Fruit fly (Drosophila melanogaster): ENCODE results near the gene CG10553.

CG10553 gene

DNA sequence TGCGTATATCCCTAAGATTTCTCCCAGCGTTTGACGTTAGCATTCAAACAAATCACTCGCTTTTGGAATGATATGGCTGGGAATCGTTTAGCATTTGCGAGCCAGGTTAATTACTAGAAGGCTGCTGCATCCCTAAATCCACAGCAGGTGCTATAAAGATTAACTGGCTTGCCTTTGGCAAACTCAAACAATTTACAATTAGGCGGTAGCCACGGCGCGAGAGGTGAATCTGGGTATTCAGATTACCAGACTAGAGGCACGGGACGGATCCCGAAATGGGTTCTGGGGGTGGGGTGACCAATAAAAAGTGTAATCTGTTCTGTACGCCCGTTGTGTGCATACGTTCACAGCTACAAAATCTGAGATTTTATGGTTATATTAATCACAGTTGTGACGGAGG lies 36.7 kb downstream of the CG10553 start, which contains the start of gene CG11892 (continued):
- TF ChIP-seq maf-S (GFP tag; optimal IDR thresholded peaks at IDR 0.05) (no peak), CG9437 (GFP tag; optimal IDR thresholded peaks at IDR 0.05) (no peak), CG10654 (GFP tag; optimal IDR thresholded peaks at IDR 0.05) (no peak), H15 (GFP tag; IDR thresholded peaks at IDR 0.05) (no peak), Ets65A (GFP tag) (peak; percentile 88), ase (GFP tag; IDR thresholded peaks at IDR 0.05) (no peak), ro (GFP tag; IDR thresholded peaks at IDR 0.05) (no peak), CG15601 (tag; optimal IDR thresholded peaks at IDR 0.05) (no peak), CG7357 (GFP tag; IDR thresholded peaks at IDR 0.05) (no peak), disco-r (GFP tag; optimal IDR thresholded peaks at IDR 0.05) (no peak), CG3281 (GFP tag; optimal IDR thresholded peaks at IDR 0.05) (peak; percentile 66), CG2120 (GFP tag; optimal IDR thresholded peaks at IDR 0.05) (peak; percentile 44), danr (GFP tag; IDR thresholded peaks at IDR 0.05) (no peak), prd (optimal IDR thresholded peaks at IDR 0.05) (no peak), prd (GFP tag; IDR thresholded peaks at IDR 0.05) (no peak), BEAF-32 (GFP tag; optimal IDR thresholded peaks at IDR 0.05) (no peak), Hand (GFP tag; optimal IDR thresholded peaks at IDR 0.05) (peak; percentile 12), CG31441 (GFP tag; IDR thresholded peaks at IDR 0.05) (no peak), CG4328 (GFP tag; optimal IDR thresholded peaks at IDR 0.05) (peak; percentile 4), bsh (GFP tag; optimal IDR thresholded peaks at IDR 0.05) (no peak), CG9727 (GFP tag; optimal IDR thresholded peaks at IDR 0.05) (no peak), pnt (GFP tag; optimal IDR thresholded peaks at IDR 0.05) (no peak), Hmx (GFP tag; optimal IDR thresholded peaks at IDR 0.05) (no peak), CG31388 (GFP tag; optimal IDR thresholded peaks at IDR 0.05) (no peak), pros (GFP tag; optimal IDR thresholded peaks at IDR 0.05) (no peak), CG17385 (GFP tag; optimal IDR thresholded peaks at IDR 0.05) (peak; percentile 44), C15 (GFP tag; IDR thresholded peaks at IDR 0.05) (0 out of 3 replicates have a peak, but pooled peaks have one; percentile 32), eve (GFP tag; optimal IDR thresholded peaks at IDR 0.05) (no peak), CG30431 (GFP tag; optimal IDR thresholded peaks at IDR 0.05) (no peak), HLH54F (GFP tag; optimal IDR thresholded peaks at IDR 0.05) (no peak), Elba2 (GFP tag; optimal IDR thresholded peaks at IDR 0.05) (no peak), vfl (GFP tag; optimal IDR thresholded peaks at IDR 0.05) (no peak), CG8089 (GFP tag; optimal IDR thresholded peaks at IDR 0.05) (no peak), sob (GFP tag; IDR thresholded peaks at IDR 0.05) (no peak; the same call in 1 of the 2 replicates), CG6689 (GFP tag; IDR thresholded peaks at IDR 0.05) (no peak), CG11695 (GFP tag; IDR thresholded peaks at IDR 0.05) (0 out of 3 replicates have a peak, but pooled peaks have one; percentile 20), h (optimal IDR thresholded peaks at IDR 0.05) (no peak), CG17829 (tag; optimal IDR thresholded peaks at IDR 0.05) (no peak), CG12659 (GFP tag; optimal IDR thresholded peaks at IDR 0.05) (peak; percentile 46), Scr (GFP tag; IDR thresholded peaks at IDR 0.05; ENCODE audit: partially characterized antibody) (no peak), Camta (GFP tag; optimal IDR thresholded peaks at IDR 0.05) (no peak), bigmax (GFP tag; optimal IDR thresholded peaks at IDR 0.05) (no peak), peb (GFP tag; IDR thresholded peaks at IDR 0.05) (no peak), Side (GFP tag; optimal IDR thresholded peaks at IDR 0.05) (no peak), CG12104 (GFP tag; optimal IDR thresholded peaks at IDR 0.05) (peak; percentile 38), salm (tag; optimal IDR thresholded peaks at IDR 0.05) (peak; percentile 16), CG1233 (GFP tag; optimal IDR thresholded peaks at IDR 0.05) (no peak), Xrp1 (GFP tag; IDR thresholded peaks at IDR 0.05) (no peak), CG2678 (tag; optimal IDR thresholded peaks at IDR 0.05) (peak; percentile 65), CG4282 (GFP tag; optimal IDR thresholded peaks at IDR 0.05) (no peak), Med (GFP tag) (no peak), CG10959 (GFP tag; IDR thresholded peaks at IDR 0.05) (no peak), CG12219 (GFP tag; optimal IDR thresholded peaks at IDR 0.05) (no peak), Ptx1 (GFP tag; IDR thresholded peaks at IDR 0.05) (no peak)

All from whole organism, embryonic.